Worm (Caenorhabditis elegans): ENCODE results near the gene K11D12.11.

The K11D12.11 gene

DNA sequence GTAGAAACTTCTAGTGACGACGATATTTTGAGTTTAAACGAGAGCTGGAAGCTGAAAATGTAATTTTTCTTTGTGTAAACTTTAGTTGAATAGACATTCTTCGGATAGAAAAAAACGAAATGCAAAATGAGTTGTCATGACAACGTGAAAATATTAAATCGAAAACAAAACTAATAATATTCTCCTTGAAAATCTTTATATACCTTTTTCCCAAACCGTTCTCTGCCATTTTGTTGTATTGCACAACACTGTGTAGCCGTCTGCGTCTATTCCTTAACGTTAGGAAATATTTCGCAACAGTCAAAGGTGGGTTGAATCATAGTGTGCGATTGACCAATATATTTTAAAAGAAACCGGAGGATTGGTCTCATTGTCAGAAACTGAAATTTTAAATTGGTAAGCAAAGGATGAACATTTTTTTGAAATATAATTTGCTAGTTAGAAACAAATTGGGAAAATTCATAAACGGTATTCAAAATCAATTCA is 41.5 kb upstream of the K11D12.11 start, which contains the start of gene Y58A7A.3 (continued):
- TF ChIP-seq nhr-12 (tag; optimal IDR thresholded peaks at IDR 0.05) (no peak), nhr-20 (tag; optimal IDR thresholded peaks at IDR 0.05) (peak; percentile 11), elt-3 (tag; optimal IDR thresholded peaks at IDR 0.05) (peak in 2 of 6 experiments; percentile 57 to 60), vab-15 (tag; optimal IDR thresholded peaks at IDR 0.05) (no peak), efl-1 (optimal IDR thresholded peaks at IDR 0.05) (peak; percentile 36 to 60), efl-1 (GFP tag; optimal IDR thresholded peaks at IDR 0.05 in 1 of 2) (peak in 1 of 2 experiments; percentile 39), lin-13 (GFP tag; optimal IDR thresholded peaks at IDR 0.05) (no peak), zag-1 (tag; optimal IDR thresholded peaks at IDR 0.05) (no peak), aha-1 (tag; optimal IDR thresholded peaks at IDR 0.05) (no peak), pax-3 (tag; optimal IDR thresholded peaks at IDR 0.05) (no peak), skn-1 (tag; optimal IDR thresholded peaks at IDR 0.05) (peak; percentile 93), lsy-2 (tag; optimal IDR thresholded peaks at IDR 0.05) (peak; percentile 9 to 76), egl-13 (tag; optimal IDR thresholded peaks at IDR 0.05) (no peak), mef-2 (tag; optimal IDR thresholded peaks at IDR 0.05) (no peak), efl-3 (GFP tag; optimal IDR thresholded peaks at IDR 0.05) (no peak), ces-1 (GFP tag; optimal IDR thresholded peaks at IDR 0.05) (no peak), swsn-7 (tag; optimal IDR thresholded peaks at IDR 0.05) (peak; percentile 31), ceh-90 (tag; optimal IDR thresholded peaks at IDR 0.05) (no peak), F16B12.6 (tag; optimal IDR thresholded peaks at IDR 0.05) (peak; percentile 20), ama-1 (optimal IDR thresholded peaks at IDR 0.05) (no peak), nhr-47 (tag; optimal IDR thresholded peaks at IDR 0.05) (peak; percentile 31), tlp-1 (tag; optimal IDR thresholded peaks at IDR 0.05) (no peak), mep-1 (tag; optimal IDR thresholded peaks at IDR 0.05) (peak; percentile 20), aly-2 (tag; optimal IDR thresholded peaks at IDR 0.05) (no peak), pqm-1 (tag; optimal IDR thresholded peaks at IDR 0.05) (no peak), xbp-1 (tag; optimal IDR thresholded peaks at IDR 0.05) (no peak), elt-2 (tag; optimal IDR thresholded peaks at IDR 0.05) (no peak), zip-4 (GFP tag; optimal IDR thresholded peaks at IDR 0.05) (peak; percentile 96), nhr-84 (tag; optimal IDR thresholded peaks at IDR 0.05) (no peak), fkh-10 (GFP tag; optimal IDR thresholded peaks at IDR 0.05) (no peak), nhr-76 (tag; optimal IDR thresholded peaks at IDR 0.05) (no peak), C16A3.4 (tag; optimal IDR thresholded peaks at IDR 0.05) (peak; percentile 37), rnt-1 (tag; optimal IDR thresholded peaks at IDR 0.05) (peak; percentile 15), grh-1 (GFP tag; IDR thresholded peaks at IDR 0.05) (no peak), pag-3 (tag; optimal IDR thresholded peaks at IDR 0.05; ENCODE audit: borderline replicate concordance, insufficient read depth) (no peak), hlh-4 (tag; optimal IDR thresholded peaks at IDR 0.05) (no peak), ceh-82 (tag; optimal IDR thresholded peaks at IDR 0.05) (peak in 2 of 3 experiments; percentile 12 to 71), fos-1 (tag; optimal IDR thresholded peaks at IDR 0.05) (peak; percentile 28), lir-3 (tag; optimal IDR thresholded peaks at IDR 0.05; ENCODE audit: poor library complexity) (no peak), hpl-2 (GFP tag; optimal IDR thresholded peaks at IDR 0.05) (peak; percentile 64), ceh-8 (GFP tag; optimal IDR thresholded peaks at IDR 0.05) (no peak), ztf-4 (tag; optimal IDR thresholded peaks at IDR 0.05) (no peak), egl-27 (tag; optimal IDR thresholded peaks at IDR 0.05) (no peak), hlh-17 (GFP tag; optimal IDR thresholded peaks at IDR 0.05; ENCODE audit: borderline replicate concordance) (no peak), snu-23 (GFP tag; optimal IDR thresholded peaks at IDR 0.05) (peak; percentile 49), mdl-1 (tag; optimal IDR thresholded peaks at IDR 0.05) (peak in 1 of 2 experiments; percentile 67), unc-62 (GFP tag; optimal IDR thresholded peaks at IDR 0.05) (no peak), dpl-1 (GFP tag; optimal IDR thresholded peaks at IDR 0.05) (peak in 2 of 3 experiments; percentile 21 to 24), lin-14 (GFP tag; optimal IDR thresholded peaks at IDR 0.05) (peak; percentile 77), nhr-11 (tag; optimal IDR thresholded peaks at IDR 0.05) (peak; percentile 22), nhr-85 (tag) (peak; percentile 52), ceh-63 (GFP tag; optimal IDR thresholded peaks at IDR 0.05) (no peak), jun-1 (tag; optimal IDR thresholded peaks at IDR 0.05) (peak; percentile 35)
